Fruit fly (Drosophila melanogaster): ENCODE results near the gene Spn28Da.

- no peak for TF ChIP-seq CG8478 (optimal IDR thresholded peaks at IDR 0.05)
- no peak for TF ChIP-seq CTCF (optimal IDR thresholded peaks at IDR 0.05)
Measured at dm6 chr2L:7925389-7925788, 36.5 kb upstream of the Spn28Da start.

Measured in S2 (cell line).